Fruit fly (Drosophila melanogaster) whole organism, prepupa: ENCODE measurements around the gene ex.
A peak's percentile ranks its signal among the peaks of the same experiment; 100 is the strongest.

Experiments
- CG11294 ChIP-seq: fragments of 200-800 bp; sonication (Bioruptor generic); IDR thresholded peaks from 2 replicates; pipeline ENCODE4 v1.3.6; 2022; ENCODE audit warnings: missing biosample characterization, missing genetic modification characterization
- CG11762 ChIP-seq: fragments of 200-800 bp; sonication (Bioruptor generic); optimal IDR thresholded peaks from 3 replicates; lab custom pipeline; 2016; ENCODE audit warnings: missing biosample characterization, missing genetic modification characterization; ENCODE audit not compliant: insufficient read depth
- CG11902 ChIP-seq: fragments of 200-800 bp; sonication (Bioruptor generic); optimal IDR thresholded peaks from 3 replicates; lab custom pipeline; 2016; ENCODE audit warnings: missing biosample characterization, missing genetic modification characterization
- CG15336 ChIP-seq: fragments of 200-800 bp; sonication (Bioruptor generic); IDR thresholded peaks from 2 replicates; pipeline ENCODE4 v1.3.6; 2022; ENCODE audit warnings: missing biosample characterization, missing genetic modification characterization
- CG1621 ChIP-seq: fragments of 200-800 bp; sonication (Bioruptor generic); optimal IDR thresholded peaks from 3 replicates; lab custom pipeline; 2018; ENCODE audit warnings: missing biosample characterization, mild to moderate bottlenecking, missing genetic modification characterization
- CG16779 ChIP-seq: fragments of 200-800 bp; sonication (Bioruptor generic); optimal IDR thresholded peaks from 3 replicates; lab custom pipeline; 2017; ENCODE audit warnings: missing biosample characterization, mild to moderate bottlenecking, missing genetic modification characterization
- CG3032 ChIP-seq: fragments of 200-800 bp; optimal IDR thresholded peaks from 2 replicates; lab custom pipeline; 2019; ENCODE audit warnings: missing biosample characterization, mild to moderate bottlenecking, missing genetic modification characterization, moderate library complexity
- CG32006 ChIP-seq: fragments of 200-800 bp; sonication (Bioruptor generic); optimal IDR thresholded peaks from 3 replicates; lab custom pipeline; 2017; ENCODE audit warnings: missing biosample characterization, mild to moderate bottlenecking, missing genetic modification characterization
- CG34406 ChIP-seq: fragments of 200-800 bp; sonication (Bioruptor generic); optimal IDR thresholded peaks from 3 replicates; lab custom pipeline; 2016; ENCODE audit warnings: missing biosample characterization, missing genetic modification characterization
- CG3919 ChIP-seq: fragments of 200-800 bp; sonication (Bioruptor generic); optimal IDR thresholded peaks from 3 replicates; lab custom pipeline; 2016; ENCODE audit warnings: missing biosample characterization, missing genetic modification characterization
- CG4318 ChIP-seq: fragments of 200-800 bp; sonication (Bioruptor generic); optimal IDR thresholded peaks from 3 replicates; lab custom pipeline; 2017; ENCODE audit warnings: missing biosample characterization, mild to moderate bottlenecking, missing genetic modification characterization
- CG6163 ChIP-seq: fragments of 200-800 bp; sonication (Bioruptor generic); IDR thresholded peaks from 3 replicates; pipeline ENCODE4 v1.3.6; 2022; ENCODE audit warnings: missing biosample characterization, missing genetic modification characterization
- CG6276 ChIP-seq: fragments of 200-800 bp; sonication (Bioruptor generic); optimal IDR thresholded peaks from 2 replicates; lab custom pipeline; 2017; ENCODE audit warnings: missing biosample characterization, mild to moderate bottlenecking, missing genetic modification characterization
- CG6792 ChIP-seq: fragments of 200-800 bp; sonication (Bioruptor generic); optimal IDR thresholded peaks from 3 replicates; lab custom pipeline; 2016; ENCODE audit warnings: missing biosample characterization, missing genetic modification characterization
- CG6808 ChIP-seq: fragments of 200-800 bp; sonication (Bioruptor generic); optimal IDR thresholded peaks from 3 replicates; lab custom pipeline; 2017; ENCODE audit warnings: missing biosample characterization, missing genetic modification characterization, mild to moderate bottlenecking, moderate library complexity, missing genetic modification reagents
- CG6854 ChIP-seq: fragments of 200-800 bp; sonication (Bioruptor generic); optimal IDR thresholded peaks from 2 replicates; lab custom pipeline; 2017; ENCODE audit warnings: missing biosample characterization, mild to moderate bottlenecking, missing genetic modification characterization
- CG7368 ChIP-seq: fragments of 200-800 bp; sonication (Bioruptor generic); optimal IDR thresholded peaks from 3 replicates; lab custom pipeline; 2016; ENCODE audit warnings: missing biosample characterization, missing genetic modification characterization
- CG8319 ChIP-seq: fragments of 200-800 bp; sonication (Bioruptor generic); optimal IDR thresholded peaks from 3 replicates; lab custom pipeline; 2016; ENCODE audit warnings: missing biosample characterization, missing genetic modification characterization
- CG8632 ChIP-seq: fragments of 200-800 bp; sonication (Bioruptor generic); optimal IDR thresholded peaks from 3 replicates; lab custom pipeline; 2016; ENCODE audit warnings: missing biosample characterization, missing genetic modification characterization
- CG9139 ChIP-seq: fragments of 200-800 bp; sonication (Bioruptor generic); optimal IDR thresholded peaks from 3 replicates; lab custom pipeline; 2017; ENCODE audit warnings: missing biosample characterization, mild to moderate bottlenecking, missing genetic modification characterization
- Eip75B ChIP-seq: fragments of 200-800 bp; sonication (Bioruptor generic); optimal IDR thresholded peaks from 3 replicates; lab custom pipeline; 2016; ENCODE audit warnings: missing biosample characterization, missing genetic modification characterization
- Eip93F ChIP-seq: fragments of 200-800 bp; sonication (Bioruptor generic); optimal IDR thresholded peaks from 2 replicates; lab custom pipeline; 2016; ENCODE audit warnings: missing biosample characterization, mild to moderate bottlenecking, missing genetic modification characterization
- Ets96B ChIP-seq: fragments of 200-800 bp; optimal IDR thresholded peaks from 2 replicates; lab custom pipeline; 2019; ENCODE audit warnings: missing biosample characterization, mild to moderate bottlenecking, missing genetic modification characterization, moderate library complexity
- Hr38 ChIP-seq: sonication (Bioruptor generic); optimal IDR thresholded peaks from 2 replicates; lab custom pipeline; 2016; ENCODE audit warnings: missing biosample characterization, missing genetic modification characterization
- Hr39 ChIP-seq: fragments of 200-800 bp; sonication (Bioruptor generic); optimal IDR thresholded peaks from 2 replicates; lab custom pipeline; 2016; ENCODE audit warnings: missing biosample characterization, missing genetic modification characterization
- Hr4 ChIP-seq: fragments of 200-800 bp; sonication (Bioruptor generic); optimal IDR thresholded peaks from 3 replicates; lab custom pipeline; 2016; ENCODE audit warnings: missing biosample characterization, missing genetic modification characterization
- Lpt ChIP-seq: fragments of 200-800 bp; sonication (Bioruptor generic); optimal IDR thresholded peaks from 3 replicates; lab custom pipeline; 2016; ENCODE audit warnings: missing biosample characterization, missing genetic modification characterization
- OdsH ChIP-seq: fragments of 200-800 bp; sonication (Bioruptor generic); optimal IDR thresholded peaks from 3 replicates; lab custom pipeline; 2016; ENCODE audit warnings: missing biosample characterization, missing genetic modification characterization
- Smox ChIP-seq: fragments of 200-800 bp; sonication (Bioruptor generic); optimal IDR thresholded peaks from 3 replicates; lab custom pipeline; 2016; ENCODE audit warnings: missing biosample characterization, missing genetic modification characterization
- Sox102F ChIP-seq: fragments of 200-800 bp; sonication (Bioruptor generic); optimal IDR thresholded peaks from 2 replicates; lab custom pipeline; 2016; ENCODE audit warnings: missing biosample characterization, mild to moderate bottlenecking, missing genetic modification characterization
- achi ChIP-seq: fragments of 200-800 bp; sonication (Bioruptor generic); optimal IDR thresholded peaks from 3 replicates; lab custom pipeline; 2016; ENCODE audit warnings: missing biosample characterization, missing genetic modification characterization
- acj6 ChIP-seq: fragments of 200-800 bp; sonication (Bioruptor generic); optimal IDR thresholded peaks from 3 replicates; lab custom pipeline; 2016; ENCODE audit warnings: missing biosample characterization, missing genetic modification characterization
- dsx ChIP-seq: fragments of 200-800 bp; optimal IDR thresholded peaks from 3 replicates; lab custom pipeline; 2019; ENCODE audit warnings: missing biosample characterization, mild to moderate bottlenecking, missing genetic modification characterization, moderate library complexity; ENCODE audit not compliant: poor library complexity, severe bottlenecking
- eg ChIP-seq: fragments of 200-800 bp; sonication (Bioruptor generic); IDR thresholded peaks from 3 replicates; pipeline ENCODE4 v1.3.6; 2022; ENCODE audit warnings: missing biosample characterization, missing genetic modification characterization
- esn ChIP-seq: fragments of 200-800 bp; sonication (Bioruptor generic); optimal IDR thresholded peaks from 2 replicates; lab custom pipeline; 2016; ENCODE audit warnings: missing biosample characterization, mild to moderate bottlenecking, missing genetic modification characterization, moderate library complexity
- fd59A ChIP-seq: fragments of 200-800 bp; sonication (Bioruptor generic); optimal IDR thresholded peaks from 2 replicates; lab custom pipeline; 2017; ENCODE audit warnings: missing biosample characterization, mild to moderate bottlenecking, missing genetic modification characterization, missing genetic modification reagents
- fd85E ChIP-seq: fragments of 200-800 bp; sonication (Bioruptor generic); optimal IDR thresholded peaks from 3 replicates; lab custom pipeline; 2016; ENCODE audit warnings: missing biosample characterization, missing genetic modification characterization
- lz ChIP-seq: fragments of 200-800 bp; sonication (Bioruptor generic); optimal IDR thresholded peaks from 3 replicates; lab custom pipeline; 2016; ENCODE audit warnings: missing biosample characterization, missing genetic modification characterization
- net ChIP-seq: fragments of 200-800 bp; sonication (Bioruptor generic); optimal IDR thresholded peaks from 3 replicates; lab custom pipeline; 2016; ENCODE audit warnings: missing biosample characterization, missing genetic modification characterization
- salr ChIP-seq, 2 experiments: fragments of 200-800 bp; sonication (Bioruptor generic); optimal IDR thresholded peaks; 3 replicates each; lab custom pipeline; 2016 to 2018; ENCODE audit warnings: missing biosample characterization in 2 of 2, missing genetic modification characterization in 2 of 2, mild to moderate bottlenecking in 1 of 2
- spab ChIP-seq: fragments of 200-800 bp; sonication (Bioruptor generic); optimal IDR thresholded peaks from 2 replicates; lab custom pipeline; 2017; ENCODE audit warnings: missing biosample characterization, mild to moderate bottlenecking, missing genetic modification characterization, missing genetic modification reagents
- ss ChIP-seq, 2 experiments: fragments of 200-800 bp; sonication (Bioruptor generic); optimal IDR thresholded peaks; 2 replicates in 1 of 2; 3 replicates in 1 of 2; lab custom pipeline; 2017 to 2018; ENCODE audit warnings: mild to moderate bottlenecking in 2 of 2, missing biosample characterization in 2 of 2, missing genetic modification characterization in 2 of 2, moderate library complexity in 1 of 2
- svp ChIP-seq: fragments of 200-800 bp; sonication (Bioruptor generic); peaks from one replicate; lab custom pipeline; 2016; ENCODE audit warnings: missing biosample characterization, missing genetic modification characterization
- topi ChIP-seq: fragments of 200-800 bp; sonication (Bioruptor generic); optimal IDR thresholded peaks from 3 replicates; lab custom pipeline; 2016; ENCODE audit warnings: missing biosample characterization, missing genetic modification characterization

Gene ex

dm6 chr2L:468745-469358, 37.8 kb downstream of the ex start (continued):
- TF ChIP-seq Eip93F (GFP tag; lab: Kevin White, UChicago) (no peak), CG16779 (tag; lab: Kevin White, UChicago) (peak; percentile 63), salr (GFP tag; optimal IDR thresholded peaks at IDR 0.05; lab: Kevin White, UChicago) (peak in 1 of 2 experiments; percentile 69), Sox102F (peak; percentile 29), CG32006 (GFP tag; lab: Kevin White, UChicago) (peak; percentile 87), CG6808 (GFP tag; lab: Kevin White, UChicago) (peak; percentile 45), Lpt (GFP tag; lab: Kevin White, UChicago) (peak; percentile 65), CG6276 (GFP tag; lab: Kevin White, UChicago) (peak; percentile 88), CG34406 (GFP tag; lab: Kevin White, UChicago) (peak; percentile 19), Hr38 (GFP tag; lab: Kevin White, UChicago) (no peak), lz (GFP tag; lab: Kevin White, UChicago) (peak; percentile 49), svp (peak; percentile 78), Eip75B (GFP tag; lab: Kevin White, UChicago) (peak; percentile 34), CG6163 (GFP tag; lab: Robert Waterston, UW) (peak; percentile 81), Hr39 (GFP tag; lab: Kevin White, UChicago) (peak; percentile 21), CG6854 (no peak), CG7368 (GFP tag; lab: Kevin White, UChicago) (peak; percentile 47), spab (GFP tag; lab: Kevin White, UChicago) (peak; percentile 15), CG1621 (tag; lab: Kevin White, UChicago) (peak; percentile 31), CG15336 (GFP tag; lab: Robert Waterston, UW) (peak; percentile 84), CG9139 (GFP tag; lab: Kevin White, UChicago) (no peak), CG3919 (GFP tag; lab: Kevin White, UChicago) (peak; percentile 56), OdsH (GFP tag; lab: Kevin White, UChicago) (peak; percentile 61), ss (GFP tag; optimal IDR thresholded peaks at IDR 0.05; lab: Kevin White, UChicago) (no peak), CG8632 (no peak), acj6 (peak; percentile 40), eg (GFP tag; lab: Robert Waterston, UW) (peak; percentile 84), net (GFP tag; lab: Kevin White, UChicago) (peak; percentile 76), Smox (peak; percentile 19), fd85E (GFP tag; lab: Kevin White, UChicago) (no peak), dsx (GFP tag; lab: Kevin White, UChicago) (peak; percentile 45), CG3032 (peak; percentile 30), CG4318 (peak; percentile 69), fd59A (GFP tag; lab: Kevin White, UChicago) (no peak), CG11762 (GFP tag; lab: Kevin White, UChicago) (peak; percentile 42), CG6792 (peak; percentile 40), achi (peak; percentile 43), CG11902 (no peak), Ets96B (tag; lab: Kevin White, UChicago) (peak; percentile 65)

- TF ChIP-seq Ets96B (tag; lab: Kevin White, UChicago) (no peak), topi (no peak), Hr4 (GFP tag; lab: Kevin White, UChicago) (no peak), CG8319 (no peak), fd85E (GFP tag; lab: Kevin White, UChicago) (no peak), Lpt (GFP tag; lab: Kevin White, UChicago) (no peak), CG11294 (no peak), esn (GFP tag; lab: Kevin White, UChicago) (no peak), CG34406 (GFP tag; lab: Kevin White, UChicago) (no peak)
Measured at dm6 chr2L:469912-470311, 38.9 kb downstream of the ex start.
